Fruit fly (Drosophila melanogaster) whole organism, prepupa: ENCODE data around the gene CG43980.

Experiments used
- CG10631 ChIP-seq: fragments of 200-800 bp; sonication (Bioruptor generic); optimal IDR thresholded peaks from 2 replicates; lab custom pipeline; 2016; ENCODE audit warnings: missing biosample characterization, missing genetic modification characterization
- CG32006 ChIP-seq: fragments of 200-800 bp; sonication (Bioruptor generic); optimal IDR thresholded peaks from 3 replicates; lab custom pipeline; 2017; ENCODE audit warnings: missing biosample characterization, mild to moderate bottlenecking, missing genetic modification characterization
- CG6163 ChIP-seq: fragments of 200-800 bp; sonication (Bioruptor generic); IDR thresholded peaks from 3 replicates; pipeline ENCODE4 v1.3.6; 2022; ENCODE audit warnings: missing biosample characterization, missing genetic modification characterization
- CG8119 ChIP-seq: fragments of 200-800 bp; sonication (Bioruptor generic); IDR thresholded peaks from 3 replicates; pipeline ENCODE4 v1.3.6; 2022; ENCODE audit warnings: missing biosample characterization, missing genetic modification characterization
- acj6 ChIP-seq: fragments of 200-800 bp; sonication (Bioruptor generic); optimal IDR thresholded peaks from 3 replicates; lab custom pipeline; 2016; ENCODE audit warnings: missing biosample characterization, missing genetic modification characterization
- lz ChIP-seq: fragments of 200-800 bp; sonication (Bioruptor generic); optimal IDR thresholded peaks from 3 replicates; lab custom pipeline; 2016; ENCODE audit warnings: missing biosample characterization, missing genetic modification characterization

dm6 chr3L:21666880-21667279 lies 22.1 kb downstream of the CG43980 start, which contains the start of gene Cpr78E:
- TF ChIP-seq CG6163 (no peak), CG8119 (GFP tag; lab: Robert Waterston, UW) (no peak), CG32006 (GFP tag; lab: Kevin White, UChicago) (no peak), CG10631 (GFP tag; lab: Kevin White, UChicago) (no peak), acj6 (GFP tag; lab: Kevin White, UChicago) (no peak), lz (GFP tag; lab: Kevin White, UChicago) (no peak)
